Fruit fly (Drosophila melanogaster) whole organism, embryonic: Measurements from ENCODE around the gene peb.

ENCODE experiments used
- ATbp ChIP-seq: fragments of 200-800 bp; sonication (Bioruptor generic); optimal IDR thresholded peaks from 2 replicates; lab custom pipeline; 2017; ENCODE audit warnings: missing biosample characterization, mild to moderate bottlenecking, missing genetic modification characterization, missing genetic modification reagents
- Antp ChIP-seq: fragments of 200-800 bp; sonication (Bioruptor generic); optimal IDR thresholded peaks from 3 replicates; lab custom pipeline; 2016; ENCODE audit warnings: missing biosample characterization, missing genetic modification characterization
- BEAF-32 ChIP-seq: fragments of 200-800 bp; sonication (Bioruptor generic); optimal IDR thresholded peaks from 3 replicates; lab custom pipeline; 2017; ENCODE audit warnings: missing biosample characterization, missing genetic modification characterization, mild to moderate bottlenecking, moderate library complexity, missing genetic modification reagents
- Bdp1 ChIP-seq: fragments of 200-800 bp; sonication (Bioruptor generic); optimal IDR thresholded peaks from 3 replicates; lab custom pipeline; 2016; ENCODE audit warnings: missing biosample characterization, missing genetic modification characterization
- CG10462 ChIP-seq: fragments of 200-800 bp; sonication (Bioruptor generic); optimal IDR thresholded peaks from 2 replicates; lab custom pipeline; 2016; ENCODE audit warnings: missing biosample characterization, missing genetic modification characterization
- CG10654 ChIP-seq: fragments of 200-800 bp; sonication (Bioruptor generic); optimal IDR thresholded peaks from 2 replicates; lab custom pipeline; 2016; ENCODE audit warnings: missing biosample characterization, missing genetic modification characterization
- CG11696 ChIP-seq: fragments of 200-800 bp; sonication (Bioruptor generic); IDR thresholded peaks from 2 replicates; pipeline ENCODE4 v1.3.6; 2022; ENCODE audit warnings: missing biosample characterization, missing genetic modification characterization
- CG12236 ChIP-seq: fragments of 200-800 bp; sonication (Bioruptor generic); optimal IDR thresholded peaks from 2 replicates; lab custom pipeline; 2016; ENCODE audit warnings: missing biosample characterization, missing genetic modification characterization
- CG15269 ChIP-seq: fragments of 200-800 bp; sonication (Bioruptor generic); optimal IDR thresholded peaks from 2 replicates; lab custom pipeline; 2018; ENCODE audit warnings: missing biosample characterization, mild to moderate bottlenecking, missing genetic modification characterization, moderate library complexity
- CG17829 ChIP-seq: fragments of 200-800 bp; optimal IDR thresholded peaks from 2 replicates; lab custom pipeline; 2019; ENCODE audit warnings: missing biosample characterization, mild to moderate bottlenecking, missing genetic modification characterization, moderate library complexity
- CG2889 ChIP-seq: fragments of 200-800 bp; sonication (Bioruptor generic); IDR thresholded peaks from 3 replicates; pipeline ENCODE4 v1.3.6; 2022; ENCODE audit warnings: missing biosample characterization, missing genetic modification characterization
- CG34224 ChIP-seq: fragments of 200-800 bp; sonication (Bioruptor generic); IDR thresholded peaks from 3 replicates; pipeline ENCODE4 v1.3.6; 2022; ENCODE audit warnings: missing biosample characterization, missing genetic modification characterization; ENCODE audit not compliant: partially characterized antibody
- CG6272 ChIP-seq: fragments of 200-800 bp; sonication (Bioruptor generic); IDR thresholded peaks from 2 replicates; pipeline ENCODE4 v1.3.6; 2022; ENCODE audit warnings: missing biosample characterization, missing genetic modification characterization
- CG6689 ChIP-seq: fragments of 200-800 bp; sonication (Bioruptor generic); IDR thresholded peaks from 2 replicates; pipeline ENCODE4 v1.3.6; 2022; ENCODE audit warnings: missing biosample characterization, missing genetic modification characterization
- CG6813 ChIP-seq: fragments of 200-800 bp; sonication (Bioruptor generic); optimal IDR thresholded peaks from 2 replicates; lab custom pipeline; 2017; ENCODE audit warnings: missing biosample characterization, missing genetic modification characterization, mild to moderate bottlenecking, moderate library complexity, missing genetic modification reagents
- CG8290 ChIP-seq, 3 experiments: fragments of 200-800 bp; sonication (Bioruptor generic); optimal IDR thresholded peaks; 2 replicates each; lab custom pipeline; 2016 to 2019; ENCODE audit warnings: missing biosample characterization in 3 of 3, missing genetic modification characterization in 3 of 3, mild to moderate bottlenecking in 2 of 3, moderate library complexity in 1 of 3
- CG9437 ChIP-seq: fragments of 200-800 bp; sonication (Bioruptor generic); optimal IDR thresholded peaks from 2 replicates; lab custom pipeline; 2018; ENCODE audit warnings: missing biosample characterization, mild to moderate bottlenecking, missing genetic modification characterization
- CG9797 ChIP-seq: fragments of 200-800 bp; sonication (Bioruptor generic); optimal IDR thresholded peaks from 3 replicates; lab custom pipeline; 2018; ENCODE audit warnings: missing biosample characterization, mild to moderate bottlenecking, missing genetic modification characterization
- CG9932 ChIP-seq: fragments of 200-800 bp; sonication (Bioruptor generic); IDR thresholded peaks from 2 replicates; pipeline ENCODE4 v1.3.6; 2022; ENCODE audit warnings: missing biosample characterization, missing genetic modification characterization
- Dad ChIP-seq: fragments of 200-800 bp; sonication (Bioruptor generic); optimal IDR thresholded peaks from 3 replicates; lab custom pipeline; 2016; ENCODE audit warnings: missing biosample characterization, missing genetic modification characterization
- Drgx ChIP-seq: fragments of 200-800 bp; sonication (Bioruptor generic); IDR thresholded peaks from 2 replicates; pipeline ENCODE4 v1.3.6; 2022; ENCODE audit warnings: missing biosample characterization, missing genetic modification characterization
- Ets65A ChIP-seq: fragments of 200-800 bp; sonication (Bioruptor generic); peaks from one replicate; lab custom pipeline; 2016; ENCODE audit warnings: missing biosample characterization, missing genetic modification characterization
- HLH4C ChIP-seq: fragments of 200-800 bp; sonication (Bioruptor generic); IDR thresholded peaks from 3 replicates; pipeline ENCODE4 v1.3.6; 2022; ENCODE audit warnings: missing biosample characterization, missing genetic modification characterization; ENCODE audit not compliant: partially characterized antibody
- Pdp1 ChIP-seq, 2 experiments: fragments of 200-800 bp; sonication (Bioruptor generic); optimal IDR thresholded peaks; 3 replicates each; lab custom pipeline; 2016; ENCODE audit warnings: missing biosample characterization in 2 of 2, missing genetic modification characterization in 2 of 2, mild to moderate bottlenecking in 1 of 2, moderate library complexity in 1 of 2
- Ravus ChIP-seq: fragments of 200-800 bp; sonication (Bioruptor generic); IDR thresholded peaks from 2 replicates; pipeline ENCODE4 v1.3.6; 2022; ENCODE audit warnings: missing biosample characterization, missing genetic modification characterization
- Tbp ChIP-seq: fragments of >200 bp; optimal IDR thresholded peaks from 2 replicates; lab custom pipeline; 2018; ENCODE audit warnings: missing biosample characterization, missing genetic modification characterization
- Vsx1 ChIP-seq: fragments of 200-800 bp; sonication (Bioruptor generic); optimal IDR thresholded peaks from 2 replicates; lab custom pipeline; 2017; ENCODE audit warnings: missing biosample characterization, mild to moderate bottlenecking, missing genetic modification characterization, missing genetic modification reagents
- YL-1 ChIP-seq: fragments of 200-800 bp; sonication (Bioruptor generic); optimal IDR thresholded peaks from 3 replicates; lab custom pipeline; 2017; ENCODE audit warnings: missing biosample characterization, mild to moderate bottlenecking, missing genetic modification characterization
- ap ChIP-seq: fragments of 200-800 bp; sonication (Bioruptor generic); IDR thresholded peaks from 2 replicates; pipeline ENCODE4 v1.3.6; 2022; ENCODE audit warnings: missing biosample characterization, missing genetic modification characterization
- ash1 ChIP-seq: fragments of 200-800 bp; sonication (Bioruptor generic); optimal IDR thresholded peaks from 2 replicates; lab custom pipeline; 2018; ENCODE audit warnings: missing biosample characterization, mild to moderate bottlenecking, missing genetic modification characterization
- bbx ChIP-seq: fragments of 200-800 bp; sonication (Bioruptor generic); IDR thresholded peaks from 2 replicates; pipeline ENCODE4 v1.3.6; 2022; ENCODE audit warnings: missing biosample characterization, missing genetic modification characterization; ENCODE audit not compliant: partially characterized antibody
- cg ChIP-seq: fragments of 200-800 bp; sonication (Bioruptor generic); optimal IDR thresholded peaks from 3 replicates; lab custom pipeline; 2019; ENCODE audit warnings: missing biosample characterization, mild to moderate bottlenecking, missing genetic modification characterization, moderate library complexity
- chn ChIP-seq: fragments of 200-800 bp; sonication (Bioruptor generic); optimal IDR thresholded peaks from 2 replicates; lab custom pipeline; 2016; ENCODE audit warnings: missing biosample characterization, missing genetic modification characterization
- gsb-n ChIP-seq: fragments of 200-800 bp; sonication (Bioruptor generic); optimal IDR thresholded peaks from 3 replicates; lab custom pipeline; 2018; ENCODE audit warnings: missing biosample characterization, mild to moderate bottlenecking, missing genetic modification characterization
- kay ChIP-seq: fragments of 200-800 bp; sonication (Bioruptor generic); optimal IDR thresholded peaks from 2 replicates; lab custom pipeline; 2016; ENCODE audit warnings: missing biosample characterization, missing genetic modification characterization
- kni ChIP-seq: fragments of 200-800 bp; sonication (Bioruptor generic); optimal IDR thresholded peaks from 3 replicates; lab custom pipeline; 2017; ENCODE audit warnings: mild to moderate bottlenecking, missing biosample characterization, missing genetic modification reagents, missing genetic modification characterization
- knrl ChIP-seq: fragments of 200-800 bp; sonication (Bioruptor generic); IDR thresholded peaks from 3 replicates; pipeline ENCODE4 v1.3.6; 2022; ENCODE audit warnings: missing biosample characterization, missing genetic modification characterization; ENCODE audit not compliant: partially characterized antibody
- lilli ChIP-seq: fragments of 200-800 bp; sonication (Bioruptor generic); optimal IDR thresholded peaks from 3 replicates; lab custom pipeline; 2016; ENCODE audit warnings: missing biosample characterization, missing genetic modification characterization
- otp ChIP-seq: fragments of 200-800 bp; sonication (Bioruptor generic); IDR thresholded peaks from 3 replicates; pipeline ENCODE4, ENCODE4 v1.3.6; 2022; ENCODE audit warnings: missing biosample characterization, missing genetic modification characterization
- pfk ChIP-seq: fragments of 200-800 bp; sonication (Bioruptor generic); optimal IDR thresholded peaks from 2 replicates; lab custom pipeline; 2018; ENCODE audit warnings: missing biosample characterization, mild to moderate bottlenecking, missing genetic modification characterization, moderate library complexity
- pros ChIP-seq: fragments of 200-800 bp; sonication (Bioruptor generic); optimal IDR thresholded peaks from 3 replicates; lab custom pipeline; 2019; ENCODE audit warnings: missing biosample characterization, mild to moderate bottlenecking, missing genetic modification characterization, moderate library complexity
- ranshi ChIP-seq: fragments of 200-800 bp; sonication (Bioruptor generic); IDR thresholded peaks from 2 replicates; pipeline ENCODE4 v1.3.6; 2022; ENCODE audit warnings: missing biosample characterization, missing genetic modification characterization
- sens-2 ChIP-seq: fragments of 200-800 bp; sonication (Bioruptor generic); IDR thresholded peaks from 2 replicates; pipeline ENCODE4 v1.3.6; 2022; ENCODE audit warnings: missing biosample characterization, missing genetic modification characterization
- tll ChIP-seq, 2 experiments: fragments of 200-800 bp in 1 of 2; fragments of >200 bp in 1 of 2; sonication (Bioruptor generic) in 1 of 2; optimal IDR thresholded peaks; 2 replicates each; lab custom pipeline; 2017 to 2019; ENCODE audit warnings: missing biosample characterization in 2 of 2, missing genetic modification characterization in 2 of 2, mild to moderate bottlenecking in 1 of 2, moderate library complexity in 1 of 2
- trh ChIP-seq: fragments of 200-800 bp; sonication (Bioruptor generic); optimal IDR thresholded peaks from 2 replicates; lab custom pipeline; 2016; ENCODE audit warnings: missing biosample characterization, missing genetic modification characterization
- unc-4 ChIP-seq: fragments of 200-800 bp; sonication (Bioruptor generic); IDR thresholded peaks from 2 replicates; pipeline ENCODE4 v1.3.6; 2022; ENCODE audit warnings: missing biosample characterization, missing genetic modification characterization; ENCODE audit not compliant: partially characterized antibody
- unpg ChIP-seq: fragments of 200-800 bp; sonication (Bioruptor generic); optimal IDR thresholded peaks from 3 replicates; lab custom pipeline; 2018; ENCODE audit warnings: missing biosample characterization, mild to moderate bottlenecking, missing genetic modification characterization, moderate library complexity
- z ChIP-seq: fragments of 200-800 bp; sonication (Bioruptor generic); IDR thresholded peaks from 3 replicates; pipeline ENCODE4 v1.3.6; 2022; ENCODE audit warnings: missing biosample characterization, missing genetic modification characterization

peb gene

DNA sequence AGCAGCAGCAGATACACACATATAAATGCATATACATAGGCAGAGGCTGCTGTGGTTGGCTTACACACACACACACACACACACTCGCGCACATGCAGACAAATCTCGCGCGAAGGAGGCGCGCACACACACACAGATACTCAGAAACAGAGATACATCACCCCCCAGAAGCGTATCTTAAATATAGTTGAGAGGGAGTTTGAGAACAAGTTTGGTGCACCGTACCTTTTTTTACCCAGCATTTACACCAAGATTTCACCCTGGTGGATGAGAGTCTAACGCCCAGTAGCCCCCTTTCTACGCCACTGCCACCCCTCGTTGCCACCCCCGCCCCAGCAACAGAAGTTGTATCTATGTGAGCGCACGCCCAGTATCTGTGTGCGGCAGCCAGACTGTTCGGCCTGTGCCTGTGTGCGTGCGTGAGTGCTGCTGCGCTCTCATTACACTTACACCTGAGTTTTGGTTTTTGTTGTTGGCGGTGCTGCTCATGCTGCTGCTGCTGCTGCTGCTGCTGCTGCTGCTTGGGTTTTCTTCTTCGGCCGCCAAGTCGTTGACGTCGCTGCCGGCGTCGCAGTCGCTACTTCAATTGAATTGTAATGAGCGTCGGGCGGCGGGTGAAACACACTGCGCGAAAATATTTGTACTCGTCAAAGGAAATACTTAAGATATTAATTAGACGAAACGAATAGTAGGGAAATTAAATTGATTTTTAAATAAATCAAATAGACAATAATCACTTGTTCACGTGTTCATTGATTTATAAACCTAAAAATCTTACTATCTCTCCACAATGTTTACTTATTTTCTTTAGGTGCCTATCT, 27.2 kb upstream of the peb start (continued):
- TF ChIP-seq CG9437 (GFP tag; lab: Kevin White, UChicago) (peak; percentile 44), CG6689 (GFP tag; lab: Robert Waterston, UW) (peak; percentile 90), kay (GFP tag; lab: Kevin White, UChicago) (peak; percentile 66), ranshi (GFP tag; lab: Robert Waterston, UW) (peak; percentile 95), Ets65A (GFP tag; lab: Kevin White, UChicago) (peak; percentile 29), trh (GFP tag; lab: Kevin White, UChicago) (peak; percentile 39), kni (GFP tag; lab: Kevin White, UChicago) (peak; percentile 4), ash1 (GFP tag; lab: Kevin White, UChicago) (peak; percentile 6), Tbp (no peak), CG10462 (GFP tag; lab: Kevin White, UChicago) (peak; percentile 48), Vsx1 (peak; percentile 15), knrl (GFP tag; lab: Robert Waterston, UW) (no peak), CG12236 (no peak), CG10654 (GFP tag; lab: Kevin White, UChicago) (peak; percentile 77), unc-4 (GFP tag; lab: Robert Waterston, UW) (no peak), chn (GFP tag; lab: Kevin White, UChicago) (peak; percentile 69), CG11696 (GFP tag; lab: Robert Waterston, UW) (peak; percentile 60), BEAF-32 (GFP tag; lab: Kevin White, UChicago) (no peak), CG15269 (tag; lab: Kevin White, UChicago) (peak; percentile 75), bbx (no peak), YL-1 (GFP tag; lab: Kevin White, UChicago) (peak; percentile 10), CG2889 (GFP tag; lab: Robert Waterston, UW) (peak; percentile 87), Dad (GFP tag; lab: Kevin White, UChicago) (peak; percentile 4), Drgx (GFP tag; lab: Robert Waterston, UW) (peak; percentile 93), otp (GFP tag; lab: Robert Waterston, UW) (peak; percentile 95), Ravus (GFP tag; lab: Robert Waterston, UW) (peak; percentile 72), unpg (GFP tag; lab: Kevin White, UChicago) (peak; percentile 84), CG6813 (peak; percentile 70), CG34224 (GFP tag; lab: Robert Waterston, UW) (no peak), cg (peak; percentile 96), ATbp (peak; percentile 82), CG9797 (GFP tag; lab: Kevin White, UChicago) (peak; percentile 8), CG17829 (tag; lab: Kevin White, UChicago) (peak; percentile 76), pros (GFP tag; lab: Kevin White, UChicago) (peak; percentile 70), Bdp1 (GFP tag; lab: Kevin White, UChicago) (no peak), tll (GFP tag; optimal IDR thresholded peaks at IDR 0.05; lab: Kevin White, UChicago) (no peak), lilli (GFP tag; lab: Kevin White, UChicago) (peak; percentile 56), Antp (GFP tag; lab: Kevin White, UChicago) (peak; percentile 80), pfk (GFP tag; lab: Kevin White, UChicago) (no peak), CG6272 (GFP tag; lab: Robert Waterston, UW) (peak; percentile 91), sens-2 (peak; percentile 87; the same call in 1 of the 2 replicates), z (GFP tag; lab: Robert Waterston, UW) (no peak), HLH4C (GFP tag; lab: Robert Waterston, UW) (no peak), CG9932 (peak; percentile 81), Pdp1 (GFP tag; optimal IDR thresholded peaks at IDR 0.05; lab: Kevin White, UChicago) (peak; percentile 17 to 54), CG8290 (GFP tag; optimal IDR thresholded peaks at IDR 0.05; lab: Kevin White, UChicago) (peak; percentile 14), CG8290 (tag; optimal IDR thresholded peaks at IDR 0.05; lab: Kevin White, UChicago) (peak in 1 of 2 experiments; percentile 96), gsb-n (tag; lab: Kevin White, UChicago) (peak; percentile 62), ap (GFP tag; lab: Robert Waterston, UW) (peak; percentile 86)
